Fruit fly (Drosophila melanogaster): ENCODE results near the gene Ced-12.

Ced-12 gene

dm6 chr2L:12065683-12066386, 31.8 kb upstream of the Ced-12 start:
- TF ChIP-seq CG14711 (tag; optimal IDR thresholded peaks at IDR 0.05) (peak; percentile 34), cnc (optimal IDR thresholded peaks at IDR 0.05) (no peak), CG1620 (GFP tag; optimal IDR thresholded peaks at IDR 0.05) (no peak), Hr96 (GFP tag; optimal IDR thresholded peaks at IDR 0.05) (no peak), ovo (GFP tag; optimal IDR thresholded peaks at IDR 0.05) (no peak), tj (GFP tag; optimal IDR thresholded peaks at IDR 0.05) (no peak), CG7101 (tag; optimal IDR thresholded peaks at IDR 0.05) (peak; percentile 51), Crg-1 (GFP tag; optimal IDR thresholded peaks at IDR 0.05) (no peak), kay (GFP tag; ENCODE audit: borderline replicate concordance) (no peak), CG33017 (tag; optimal IDR thresholded peaks at IDR 0.05) (peak; percentile 64), Mnt (GFP tag; optimal IDR thresholded peaks at IDR 0.05) (no peak), toe (GFP tag; optimal IDR thresholded peaks at IDR 0.05) (no peak), bab1 (GFP tag; optimal IDR thresholded peaks at IDR 0.05) (no peak), CG12768 (GFP tag; optimal IDR thresholded peaks at IDR 0.05) (peak; percentile 15), cic (GFP tag; optimal IDR thresholded peaks at IDR 0.05) (no peak), CG11617 (GFP tag; optimal IDR thresholded peaks at IDR 0.05) (peak; percentile 29), CG7045 (GFP tag; optimal IDR thresholded peaks at IDR 0.05) (peak; percentile 19), pad (GFP tag; optimal IDR thresholded peaks at IDR 0.05) (no peak), CG5204 (GFP tag; optimal IDR thresholded peaks at IDR 0.05) (no peak), Clk (GFP tag; optimal IDR thresholded peaks at IDR 0.05) (no peak)

dm6 chr2L:12066617-12067251, 30.9 kb upstream of the Ced-12 start, which contains the start of gene firl:
Gene firl (minus strand): TSS chr2L:12066775.
- no peak for TF ChIP-seq CG33017 (tag; optimal IDR thresholded peaks at IDR 0.05)
- TF ChIP-seq CG7045 (GFP tag; optimal IDR thresholded peaks at IDR 0.05), result no peak
- TF ChIP-seq Crg-1 (GFP tag; optimal IDR thresholded peaks at IDR 0.05), result no peak
- TF ChIP-seq Mnt (GFP tag; optimal IDR thresholded peaks at IDR 0.05), result no peak
- TF ChIP-seq kay (GFP tag; ENCODE audit: borderline replicate concordance), result no peak
- TF ChIP-seq CG14711 (tag; optimal IDR thresholded peaks at IDR 0.05), result no peak
- no peak for TF ChIP-seq CG7101 (tag; optimal IDR thresholded peaks at IDR 0.05)
- TF ChIP-seq CG5204 (GFP tag; optimal IDR thresholded peaks at IDR 0.05), result no peak
- TF ChIP-seq toe (GFP tag; optimal IDR thresholded peaks at IDR 0.05), result no peak
- TF ChIP-seq tj (GFP tag; optimal IDR thresholded peaks at IDR 0.05), result no peak
- no peak for TF ChIP-seq Hr96 (GFP tag; optimal IDR thresholded peaks at IDR 0.05)
- TF ChIP-seq CG11617 (GFP tag; optimal IDR thresholded peaks at IDR 0.05), result no peak
- no peak for TF ChIP-seq pad (GFP tag; optimal IDR thresholded peaks at IDR 0.05)
- no peak for TF ChIP-seq ovo (GFP tag; optimal IDR thresholded peaks at IDR 0.05)
- no peak for TF ChIP-seq bab1 (GFP tag; optimal IDR thresholded peaks at IDR 0.05)
- TF ChIP-seq Clk (GFP tag; optimal IDR thresholded peaks at IDR 0.05), result no peak
- no peak for TF ChIP-seq cic (GFP tag; optimal IDR thresholded peaks at IDR 0.05)
- no peak for TF ChIP-seq cnc (optimal IDR thresholded peaks at IDR 0.05)
- TF ChIP-seq CG12768 (GFP tag; optimal IDR thresholded peaks at IDR 0.05), result no peak
- TF ChIP-seq CG1620 (GFP tag; optimal IDR thresholded peaks at IDR 0.05), result no peak

- no peak for TF ChIP-seq CG11617 (GFP tag; optimal IDR thresholded peaks at IDR 0.05)
- no peak for TF ChIP-seq CG7045 (GFP tag; optimal IDR thresholded peaks at IDR 0.05)
- TF ChIP-seq tj (GFP tag; optimal IDR thresholded peaks at IDR 0.05), result no peak
- TF ChIP-seq CG33017 (tag; optimal IDR thresholded peaks at IDR 0.05), result no peak
- no peak for TF ChIP-seq CG12768 (GFP tag; optimal IDR thresholded peaks at IDR 0.05)
- no peak for TF ChIP-seq ovo (GFP tag; optimal IDR thresholded peaks at IDR 0.05)
- TF ChIP-seq CG7101 (tag; optimal IDR thresholded peaks at IDR 0.05), result no peak
- no peak for TF ChIP-seq CG5204 (GFP tag; optimal IDR thresholded peaks at IDR 0.05)
Measured at dm6 chr2L:12075850-12076249, 21.8 kb upstream of the Ced-12 start, which contains the start of gene CG14947. Gene CG14947 (plus strand): TSS chr2L:12076100.

- TF ChIP-seq toe (GFP tag; optimal IDR thresholded peaks at IDR 0.05) (no peak), CG33017 (tag; optimal IDR thresholded peaks at IDR 0.05) (no peak), cic (GFP tag; optimal IDR thresholded peaks at IDR 0.05) (no peak), Hr96 (GFP tag; optimal IDR thresholded peaks at IDR 0.05) (no peak), CG5204 (GFP tag; optimal IDR thresholded peaks at IDR 0.05) (no peak), bab1 (GFP tag; optimal IDR thresholded peaks at IDR 0.05) (no peak)
Measured at dm6 chr2L:12078123-12078658, 19.4 kb upstream of the Ced-12 start.

dm6 chr2L:12078695-12079094, 18.9 kb upstream of the Ced-12 start:
- TF ChIP-seq toe (GFP tag; optimal IDR thresholded peaks at IDR 0.05) (no peak), cic (GFP tag; optimal IDR thresholded peaks at IDR 0.05) (no peak), CG12768 (GFP tag; optimal IDR thresholded peaks at IDR 0.05) (no peak)

- TF ChIP-seq CG12768 (GFP tag; optimal IDR thresholded peaks at IDR 0.05) (no peak), Mnt (GFP tag; optimal IDR thresholded peaks at IDR 0.05) (no peak), cic (GFP tag; optimal IDR thresholded peaks at IDR 0.05) (no peak), CG14711 (tag; optimal IDR thresholded peaks at IDR 0.05) (no peak), CG7045 (GFP tag; optimal IDR thresholded peaks at IDR 0.05) (no peak), ovo (GFP tag; optimal IDR thresholded peaks at IDR 0.05) (no peak), Hr96 (GFP tag; optimal IDR thresholded peaks at IDR 0.05) (no peak), CG7101 (tag; optimal IDR thresholded peaks at IDR 0.05) (no peak), CG5204 (GFP tag; optimal IDR thresholded peaks at IDR 0.05) (no peak), kay (GFP tag; ENCODE audit: borderline replicate concordance) (no peak), pad (GFP tag; optimal IDR thresholded peaks at IDR 0.05) (no peak)
Measured at dm6 chr2L:12079827-12080381, 17.7 kb upstream of the Ced-12 start.

Data from whole organism, adult.